Fruit fly (Drosophila melanogaster) whole organism, embryonic: ENCODE measurements around the gene zen.

ENCODE experiments used
- BEAF-32 ChIP-seq: fragments of 200-800 bp; sonication (Bioruptor generic); optimal IDR thresholded peaks from 3 replicates; lab custom pipeline; 2017; ENCODE audit warnings: missing biosample characterization, missing genetic modification characterization, mild to moderate bottlenecking, moderate library complexity, missing genetic modification reagents
- Bdp1 ChIP-seq: fragments of 200-800 bp; sonication (Bioruptor generic); optimal IDR thresholded peaks from 3 replicates; lab custom pipeline; 2016; ENCODE audit warnings: missing biosample characterization, missing genetic modification characterization
- CG10267 ChIP-seq: fragments of 200-800 bp; sonication (Bioruptor generic); optimal IDR thresholded peaks from 2 replicates; lab custom pipeline; 2018; ENCODE audit warnings: missing biosample characterization, mild to moderate bottlenecking, missing genetic modification characterization, moderate library complexity
- CG13287 ChIP-seq: fragments of 200-800 bp; sonication (Bioruptor generic); IDR thresholded peaks from 2 replicates; pipeline ENCODE4 v1.3.6; 2022; ENCODE audit warnings: missing biosample characterization, missing genetic modification characterization; ENCODE audit not compliant: partially characterized antibody
- CG13296 ChIP-seq: fragments of 200-800 bp; sonication (Bioruptor generic); optimal IDR thresholded peaks from 3 replicates; lab custom pipeline; 2018; ENCODE audit warnings: missing biosample characterization, mild to moderate bottlenecking, missing genetic modification characterization
- CG1647 ChIP-seq: fragments of 200-800 bp; sonication (Bioruptor generic); optimal IDR thresholded peaks from 3 replicates; lab custom pipeline; 2016; ENCODE audit warnings: missing biosample characterization, missing genetic modification characterization
- CG17361 ChIP-seq: fragments of 200-800 bp; sonication (Bioruptor generic); IDR thresholded peaks from 3 replicates; pipeline ENCODE4 v1.3.6; 2022; ENCODE audit warnings: missing biosample characterization, missing genetic modification characterization
- CG18011 ChIP-seq: fragments of 200-800 bp; sonication (Bioruptor generic); optimal IDR thresholded peaks from 2 replicates; lab custom pipeline; 2017; ENCODE audit warnings: missing biosample characterization, missing genetic modification characterization, mild to moderate bottlenecking, moderate library complexity, missing genotype
- CG2120 ChIP-seq: fragments of 200-800 bp; sonication (Bioruptor generic); optimal IDR thresholded peaks from 3 replicates; lab custom pipeline; 2016; ENCODE audit warnings: missing biosample characterization, missing genetic modification characterization
- CG2712 ChIP-seq: fragments of 200-800 bp; optimal IDR thresholded peaks from 3 replicates; lab custom pipeline; 2019; ENCODE audit warnings: missing biosample characterization, mild to moderate bottlenecking, missing genetic modification characterization, moderate library complexity
- CG31441 ChIP-seq: fragments of 200-800 bp; sonication (Bioruptor generic); IDR thresholded peaks from 2 replicates; pipeline ENCODE4 v1.3.6; 2022; ENCODE audit warnings: missing biosample characterization, missing genetic modification characterization
- CG4424 ChIP-seq: fragments of 200-800 bp; sonication (Bioruptor generic); optimal IDR thresholded peaks from 3 replicates; lab custom pipeline; 2016; ENCODE audit warnings: missing biosample characterization, missing genetic modification characterization
- CG6791 ChIP-seq: fragments of 200-800 bp; sonication (Bioruptor generic); IDR thresholded peaks from 3 replicates; pipeline ENCODE4 v1.3.6; 2022; ENCODE audit warnings: missing biosample characterization, missing genetic modification characterization; ENCODE audit not compliant: partially characterized antibody
- CG7963 ChIP-seq: fragments of 200-800 bp; sonication (Bioruptor generic); IDR thresholded peaks from 3 replicates; pipeline ENCODE4 v1.3.6; 2022; ENCODE audit warnings: missing biosample characterization, missing genetic modification characterization; ENCODE audit not compliant: partially characterized antibody
- CG8290 ChIP-seq, 3 experiments: fragments of 200-800 bp; sonication (Bioruptor generic); optimal IDR thresholded peaks; 2 replicates each; lab custom pipeline; 2016 to 2019; ENCODE audit warnings: missing biosample characterization in 3 of 3, missing genetic modification characterization in 3 of 3, mild to moderate bottlenecking in 2 of 3, moderate library complexity in 1 of 3
- CG8765 ChIP-seq: fragments of 200-800 bp; sonication (Bioruptor generic); IDR thresholded peaks from 2 replicates; pipeline ENCODE4 v1.3.6; 2022; ENCODE audit warnings: missing biosample characterization, missing genetic modification characterization
- CoRest ChIP-seq: fragments of 200-800 bp; sonication (Bioruptor generic); optimal IDR thresholded peaks from 3 replicates; lab custom pipeline; 2018; ENCODE audit warnings: missing biosample characterization, mild to moderate bottlenecking, missing genetic modification characterization, moderate library complexity
- Deaf1 ChIP-seq: fragments of 200-800 bp; optimal IDR thresholded peaks from 3 replicates; lab custom pipeline; 2019; ENCODE audit warnings: missing biosample characterization, mild to moderate bottlenecking, missing genetic modification characterization, moderate library complexity
- Dp ChIP-seq: fragments of 200-800 bp; sonication (Bioruptor generic); optimal IDR thresholded peaks from 2 replicates; lab custom pipeline; 2018; ENCODE audit warnings: missing biosample characterization, mild to moderate bottlenecking, missing genetic modification characterization, moderate library complexity
- Dref ChIP-seq: fragments of 200-800 bp; sonication (Bioruptor generic); IDR thresholded peaks from 2 replicates; pipeline ENCODE4 v1.3.6; 2022; ENCODE audit warnings: missing biosample characterization, missing genetic modification characterization
- Fer2 ChIP-seq: fragments of 200-800 bp; sonication (Bioruptor generic); optimal IDR thresholded peaks from 2 replicates; lab custom pipeline; 2018; ENCODE audit warnings: missing biosample characterization, mild to moderate bottlenecking, missing genetic modification characterization, moderate library complexity
- HmgD ChIP-seq: fragments of 200-800 bp; sonication (Bioruptor generic); optimal IDR thresholded peaks from 3 replicates; lab custom pipeline; 2016; ENCODE audit warnings: missing biosample characterization, missing genetic modification characterization
- HmgZ ChIP-seq: fragments of 200-800 bp; sonication (Bioruptor generic); optimal IDR thresholded peaks from 2 replicates; lab custom pipeline; 2018; ENCODE audit warnings: missing biosample characterization, mild to moderate bottlenecking, missing genetic modification characterization
- Hmr ChIP-seq: fragments of 200-800 bp; sonication (Bioruptor generic); optimal IDR thresholded peaks from 3 replicates; lab custom pipeline; 2017; ENCODE audit warnings: mild to moderate bottlenecking, missing biosample characterization, missing genetic modification reagents, missing genetic modification characterization
- Lhr ChIP-seq: fragments of 200-800 bp; sonication (Bioruptor generic); optimal IDR thresholded peaks from 3 replicates; lab custom pipeline; 2017; ENCODE audit warnings: mild to moderate bottlenecking, missing biosample characterization, missing genetic modification reagents, missing genetic modification characterization
- MTF-1 ChIP-seq: fragments of 200-800 bp; sonication (Bioruptor generic); optimal IDR thresholded peaks from 2 replicates; lab custom pipeline; 2018; ENCODE audit warnings: missing biosample characterization, mild to moderate bottlenecking, missing genetic modification characterization, borderline replicate concordance
- Opbp ChIP-seq: fragments of 200-800 bp; sonication (Bioruptor generic); IDR thresholded peaks from 3 replicates; pipeline ENCODE4 v1.3.6; 2022; ENCODE audit warnings: missing biosample characterization, missing genetic modification characterization; ENCODE audit not compliant: partially characterized antibody
- Sin3A ChIP-seq: fragments of >200 bp; optimal IDR thresholded peaks from 2 replicates; lab custom pipeline; 2018
- ato ChIP-seq: fragments of 200-800 bp; sonication (Bioruptor generic); IDR thresholded peaks from 2 replicates; pipeline ENCODE4 v1.3.6; 2022; ENCODE audit warnings: missing biosample characterization, missing genetic modification characterization; ENCODE audit not compliant: partially characterized antibody
- bcd ChIP-seq: fragments of 200-800 bp; sonication (Bioruptor generic); optimal IDR thresholded peaks from 2 replicates; lab custom pipeline; 2017; ENCODE audit warnings: missing biosample characterization, mild to moderate bottlenecking, missing genetic modification characterization
- br ChIP-seq: fragments of >200 bp; optimal IDR thresholded peaks from 2 replicates; lab custom pipeline; 2017
- dm ChIP-seq: fragments of 200-800 bp; sonication (Bioruptor generic); optimal IDR thresholded peaks from 3 replicates; lab custom pipeline; 2016; ENCODE audit warnings: missing biosample characterization, missing genetic modification characterization
- gem ChIP-seq: fragments of 200-800 bp; sonication (Bioruptor generic); optimal IDR thresholded peaks from 2 replicates; lab custom pipeline; 2019; ENCODE audit warnings: missing biosample characterization, mild to moderate bottlenecking, missing genetic modification characterization, moderate library complexity
- hbn ChIP-seq: fragments of 200-800 bp; sonication (Bioruptor generic); IDR thresholded peaks from 2 replicates; pipeline ENCODE4 v1.3.6; 2022; ENCODE audit warnings: missing biosample characterization, missing genetic modification characterization; ENCODE audit not compliant: partially characterized antibody
- knrl ChIP-seq: fragments of 200-800 bp; sonication (Bioruptor generic); IDR thresholded peaks from 3 replicates; pipeline ENCODE4 v1.3.6; 2022; ENCODE audit warnings: missing biosample characterization, missing genetic modification characterization; ENCODE audit not compliant: partially characterized antibody
- lola ChIP-seq, 3 experiments: fragments of >200 bp in 2 of 3; fragments of 200-800 bp in 1 of 3; sonication (Bioruptor generic) in 1 of 3; optimal IDR thresholded peaks; 2 replicates each; lab custom pipeline; 2017 to 2019; ENCODE audit warnings: missing biosample characterization in 3 of 3, missing genetic modification characterization in 3 of 3, mild to moderate bottlenecking in 1 of 3, moderate library complexity in 1 of 3
- nau ChIP-seq: fragments of 200-800 bp; sonication (Bioruptor generic); optimal IDR thresholded peaks from 3 replicates; lab custom pipeline; 2017; ENCODE audit warnings: missing biosample characterization, mild to moderate bottlenecking, missing genetic modification characterization, missing genetic modification reagents
- nmo ChIP-seq: fragments of 200-800 bp; sonication (Bioruptor generic); optimal IDR thresholded peaks from 2 replicates; lab custom pipeline; 2018; ENCODE audit warnings: missing biosample characterization, mild to moderate bottlenecking, missing genetic modification characterization, moderate library complexity
- pb ChIP-seq: fragments of 200-800 bp; sonication (Bioruptor generic); optimal IDR thresholded peaks from 3 replicates; lab custom pipeline; 2016; ENCODE audit warnings: missing biosample characterization, missing genetic modification characterization
- pho ChIP-seq: fragments of 200-800 bp; sonication (Bioruptor generic); optimal IDR thresholded peaks from 2 replicates; lab custom pipeline; 2016; ENCODE audit warnings: missing biosample characterization, missing genetic modification characterization
- prd ChIP-seq, 3 experiments: fragments of >200 bp in 2 of 3; fragments of 200-800 bp in 1 of 3; sonication (Bioruptor generic) in 1 of 3; optimal IDR thresholded peaks in 2 of 3; IDR thresholded peaks in 1 of 3; 2 replicates in 2 of 3; 3 replicates in 1 of 3; pipeline versions ENCODE4 v1.3.6 to Lab custom; 2017 to 2022; ENCODE audit warnings: missing biosample characterization in 1 of 3, missing genetic modification characterization in 1 of 3
- sc ChIP-seq, 3 experiments: fragments of >200 bp in 2 of 3; fragments of 200-800 bp in 1 of 3; sonication (Bioruptor generic) in 1 of 3; optimal IDR thresholded peaks; 2 replicates in 2 of 3; 3 replicates in 1 of 3; lab custom pipeline; 2017; ENCODE audit warnings: mild to moderate bottlenecking in 1 of 3, missing biosample characterization in 1 of 3, missing genetic modification characterization in 1 of 3, missing genetic modification reagents in 1 of 3
- sens ChIP-seq: fragments of 200-800 bp; sonication (Bioruptor generic); peaks from one replicate; lab custom pipeline; 2016; ENCODE audit warnings: missing biosample characterization, missing genetic modification characterization
- slbo ChIP-seq: fragments of 200-800 bp; sonication (Bioruptor generic); IDR thresholded peaks from 2 replicates; pipeline ENCODE4 v1.3.6; 2022; ENCODE audit warnings: missing biosample characterization, missing genetic modification characterization
- vnd ChIP-seq: fragments of 200-800 bp; sonication (Bioruptor generic); IDR thresholded peaks from 3 replicates; pipeline ENCODE4 v1.3.6; 2022; ENCODE audit warnings: missing biosample characterization, missing genetic modification characterization; ENCODE audit not compliant: partially characterized antibody
- yki ChIP-seq: fragments of >200 bp; optimal IDR thresholded peaks from 3 replicates; lab custom pipeline; 2018
- zen ChIP-seq: fragments of 200-800 bp; sonication (Bioruptor generic); optimal IDR thresholded peaks from 3 replicates; lab custom pipeline; 2018; ENCODE audit warnings: missing biosample characterization, mild to moderate bottlenecking, missing genetic modification characterization, moderate library complexity
- zf30C ChIP-seq: fragments of 200-800 bp; sonication (Bioruptor generic); optimal IDR thresholded peaks from 3 replicates; lab custom pipeline; 2018; ENCODE audit warnings: missing biosample characterization, mild to moderate bottlenecking, missing genetic modification characterization

The zen gene

dm6 chr3R:6708858-6709257 lies 45.1 kb downstream of the zen start (continued):
- TF ChIP-seq Fer2: no peak
- TF ChIP-seq hbn: 0 out of 2 replicates have a peak, but pooled peaks have one; percentile 24
- TF ChIP-seq Dref (GFP tag; lab: Robert Waterston, UW): peak; percentile 50
- TF ChIP-seq br (lab: Kevin White, UChicago): no peak
- TF ChIP-seq pb: no peak
- TF ChIP-seq Bdp1 (GFP tag; lab: Kevin White, UChicago): no peak
- peak; percentile 36 for TF ChIP-seq zen
- TF ChIP-seq Deaf1: no peak
- no peak for TF ChIP-seq prd (optimal IDR thresholded peaks at IDR 0.05; lab: Kevin White, UChicago)
- no peak for TF ChIP-seq prd (GFP tag; IDR thresholded peaks at IDR 0.05; lab: Robert Waterston, UW)
- peak; percentile 50 for TF ChIP-seq slbo (GFP tag; lab: Robert Waterston, UW)
- TF ChIP-seq CG10267: peak; percentile 75
- no peak for TF ChIP-seq CG13296
- TF ChIP-seq ato (GFP tag; lab: Robert Waterston, UW): 0 out of 2 replicates have a peak, but pooled peaks have one; percentile 31
- TF ChIP-seq CG2712 (tag; lab: Kevin White, UChicago): peak; percentile 31
- peak; percentile 70 for TF ChIP-seq CG6791 (GFP tag; lab: Robert Waterston, UW)
- peak; percentile 69 for TF ChIP-seq HmgD (GFP tag; lab: Kevin White, UChicago)
- peak; percentile 49 for TF ChIP-seq knrl (GFP tag; lab: Robert Waterston, UW)
- TF ChIP-seq CG31441: no peak
- no peak for TF ChIP-seq zf30C
- TF ChIP-seq gem (tag; lab: Kevin White, UChicago): no peak
- TF ChIP-seq sc (optimal IDR thresholded peaks at IDR 0.05; lab: Kevin White, UChicago): no peak
- no peak for TF ChIP-seq sc (GFP tag; optimal IDR thresholded peaks at IDR 0.05; lab: Kevin White, UChicago)
- peak; percentile 71 for TF ChIP-seq CG8290 (GFP tag; optimal IDR thresholded peaks at IDR 0.05; lab: Kevin White, UChicago)
- TF ChIP-seq CG8290 (tag; optimal IDR thresholded peaks at IDR 0.05; lab: Kevin White, UChicago): no peak
- peak; percentile 52; the same call in 1 of the 3 replicates for TF ChIP-seq CG7963
- no peak for TF ChIP-seq lola (GFP tag; optimal IDR thresholded peaks at IDR 0.05; lab: Kevin White, UChicago)
- TF ChIP-seq HmgZ (tag; lab: Kevin White, UChicago): peak; percentile 24
- no peak for TF ChIP-seq nau (GFP tag; lab: Kevin White, UChicago)
- peak; percentile 39 for TF ChIP-seq sens (GFP tag; lab: Kevin White, UChicago)
- peak; percentile 82 for TF ChIP-seq Lhr (GFP tag; lab: Kevin White, UChicago)
- 0 out of 3 replicates have a peak, but pooled peaks have one; percentile 22 for TF ChIP-seq CG17361 (GFP tag; lab: Robert Waterston, UW)
- no peak for TF ChIP-seq MTF-1 (GFP tag; lab: Kevin White, UChicago)
- no peak for TF ChIP-seq CG1647
- peak; percentile 98 for TF ChIP-seq CG18011 (GFP tag; lab: Kevin White, UChicago)
- TF ChIP-seq bcd (GFP tag; lab: Kevin White, UChicago): peak; percentile 42
- TF ChIP-seq Sin3A (lab: Kevin White, UChicago): no peak
- no peak for TF ChIP-seq pho (GFP tag; lab: Kevin White, UChicago)
- peak; percentile 31 for TF ChIP-seq BEAF-32 (GFP tag; lab: Kevin White, UChicago)
- TF ChIP-seq CG13287 (GFP tag; lab: Robert Waterston, UW): peak; percentile 78
- peak; percentile 41 for TF ChIP-seq Hmr (GFP tag; lab: Kevin White, UChicago)
- peak; percentile 57 for TF ChIP-seq CoRest
- 0 out of 2 replicates have a peak, but pooled peaks have one; percentile 6 for TF ChIP-seq CG8765 (GFP tag; lab: Robert Waterston, UW)
- TF ChIP-seq Dp (GFP tag; lab: Kevin White, UChicago): peak; percentile 36
- peak; percentile 56 for TF ChIP-seq yki
- peak; percentile 11 for TF ChIP-seq CG2120 (GFP tag; lab: Kevin White, UChicago)
- 0 out of 3 replicates have a peak, but pooled peaks have one; percentile 15 for TF ChIP-seq vnd (GFP tag; lab: Robert Waterston, UW)
- TF ChIP-seq CG4424 (GFP tag; lab: Kevin White, UChicago): peak; percentile 58
- no peak for TF ChIP-seq dm (GFP tag; lab: Kevin White, UChicago)
- TF ChIP-seq Opbp (GFP tag; lab: Robert Waterston, UW): peak; percentile 76; the same call in 2 of the 3 replicates
- TF ChIP-seq nmo (GFP tag; lab: Kevin White, UChicago): peak; percentile 60
